Fruit fly (Drosophila melanogaster) whole organism, embryonic: Measurements from ENCODE around the gene Rabex-5.
A peak's percentile ranks its signal among the peaks of the same experiment; 100 is the strongest.

ENCODE experiments used
- Atf-2 ChIP-seq: fragments of 200-800 bp; sonication (Bioruptor generic); optimal IDR thresholded peaks from 2 replicates; lab custom pipeline; 2016; ENCODE audit warnings: missing biosample characterization, missing genetic modification characterization
- Bteb2 ChIP-seq: fragments of 200-800 bp; sonication (Bioruptor generic); optimal IDR thresholded peaks from 2 replicates; lab custom pipeline; 2016; ENCODE audit warnings: missing biosample characterization, missing genetic modification characterization
- CG10543 ChIP-seq: fragments of 200-800 bp; sonication (Bioruptor generic); optimal IDR thresholded peaks from 3 replicates; lab custom pipeline; 2017; ENCODE audit warnings: missing biosample characterization, mild to moderate bottlenecking, missing genetic modification characterization, moderate library complexity
- CG12155 ChIP-seq: fragments of 200-800 bp; sonication (Bioruptor generic); optimal IDR thresholded peaks from 3 replicates; lab custom pipeline; 2016; ENCODE audit warnings: missing biosample characterization, missing genetic modification characterization
- CG13775 ChIP-seq: fragments of 200-800 bp; sonication (Bioruptor generic); optimal IDR thresholded peaks from 3 replicates; lab custom pipeline; 2017; ENCODE audit warnings: missing biosample characterization, mild to moderate bottlenecking, missing genetic modification characterization
- CG14014 ChIP-seq: fragments of 200-800 bp; sonication (Bioruptor generic); IDR thresholded peaks from 2 replicates; pipeline ENCODE4 v1.3.6; 2022; ENCODE audit warnings: missing biosample characterization, missing genetic modification characterization
- CG14050 ChIP-seq: fragments of 200-800 bp; sonication (Bioruptor generic); IDR thresholded peaks from 3 replicates; pipeline ENCODE4 v1.3.6; 2022; ENCODE audit warnings: missing biosample characterization, missing genetic modification characterization
- CG2678 ChIP-seq: fragments of 200-800 bp; sonication (Bioruptor generic); optimal IDR thresholded peaks from 3 replicates; lab custom pipeline; 2019; ENCODE audit warnings: missing biosample characterization, mild to moderate bottlenecking, missing genetic modification characterization, moderate library complexity
- CG3065 ChIP-seq: fragments of 200-800 bp; sonication (Bioruptor generic); optimal IDR thresholded peaks from 2 replicates; lab custom pipeline; 2016; ENCODE audit warnings: missing biosample characterization, missing genetic modification characterization
- CG31224 ChIP-seq: fragments of 200-800 bp; sonication (Bioruptor generic); IDR thresholded peaks from 2 replicates; pipeline ENCODE4 v1.3.6; 2022; ENCODE audit warnings: missing biosample characterization, missing genetic modification characterization
- CG3281 ChIP-seq: fragments of 200-800 bp; sonication (Bioruptor generic); optimal IDR thresholded peaks from 3 replicates; lab custom pipeline; 2017; ENCODE audit warnings: missing biosample characterization, mild to moderate bottlenecking, missing genetic modification characterization
- CG34376 ChIP-seq: fragments of 200-800 bp; sonication (Bioruptor generic); optimal IDR thresholded peaks from 2 replicates; lab custom pipeline; 2018; ENCODE audit warnings: missing biosample characterization, mild to moderate bottlenecking, missing genetic modification characterization
- CG3726 ChIP-seq: fragments of 200-800 bp; sonication (Bioruptor generic); IDR thresholded peaks from 3 replicates; pipeline ENCODE4, ENCODE4 v1.3.6; 2022; ENCODE audit warnings: missing biosample characterization, missing genetic modification characterization
- CG7839 ChIP-seq: fragments of 200-800 bp; sonication (Bioruptor generic); optimal IDR thresholded peaks from 3 replicates; lab custom pipeline; 2018; ENCODE audit warnings: missing biosample characterization, mild to moderate bottlenecking, missing genetic modification characterization, moderate library complexity
- CG8281 ChIP-seq: fragments of 200-800 bp; sonication (Bioruptor generic); optimal IDR thresholded peaks from 2 replicates; lab custom pipeline; 2018; ENCODE audit warnings: missing biosample characterization, mild to moderate bottlenecking, missing genetic modification characterization, moderate library complexity
- D19B ChIP-seq: fragments of 200-800 bp; sonication (Bioruptor generic); optimal IDR thresholded peaks from 2 replicates; lab custom pipeline; 2017; ENCODE audit warnings: missing biosample characterization, mild to moderate bottlenecking, missing genetic modification characterization
- Dll ChIP-seq: fragments of 200-800 bp; sonication (Bioruptor generic); IDR thresholded peaks from 4 replicates; pipeline ENCODE4 v1.3.6; 2022; ENCODE audit warnings: missing biosample characterization, missing genetic modification characterization; ENCODE audit not compliant: partially characterized antibody
- H2.0 ChIP-seq: fragments of 200-800 bp; sonication (Bioruptor generic); IDR thresholded peaks from 2 replicates; pipeline ENCODE4 v1.3.6; 2022; ENCODE audit warnings: missing biosample characterization, missing genetic modification characterization
- HHEX ChIP-seq: fragments of 200-800 bp; sonication (Bioruptor generic); optimal IDR thresholded peaks from 3 replicates; lab custom pipeline; 2017; ENCODE audit warnings: missing biosample characterization, mild to moderate bottlenecking, missing genetic modification characterization, missing genetic modification reagents
- HLH4C ChIP-seq: fragments of 200-800 bp; sonication (Bioruptor generic); IDR thresholded peaks from 3 replicates; pipeline ENCODE4 v1.3.6; 2022; ENCODE audit warnings: missing biosample characterization, missing genetic modification characterization; ENCODE audit not compliant: partially characterized antibody
- MESR4 ChIP-seq: fragments of 200-800 bp; sonication (Bioruptor generic); optimal IDR thresholded peaks from 2 replicates; lab custom pipeline; 2018; ENCODE audit warnings: missing biosample characterization, mild to moderate bottlenecking, missing genetic modification characterization, moderate library complexity
- Max ChIP-seq: fragments of 200-800 bp; sonication (Bioruptor generic); optimal IDR thresholded peaks from 2 replicates; lab custom pipeline; 2016; ENCODE audit warnings: missing biosample characterization, mild to moderate bottlenecking, missing genetic modification characterization
- Nf-YB ChIP-seq: fragments of 200-800 bp; sonication (Bioruptor generic); optimal IDR thresholded peaks from 3 replicates; lab custom pipeline; 2019; ENCODE audit warnings: missing biosample characterization, mild to moderate bottlenecking, missing genetic modification characterization, moderate library complexity
- NfI ChIP-seq: fragments of 200-800 bp; sonication (Bioruptor generic); optimal IDR thresholded peaks from 3 replicates; lab custom pipeline; 2018; ENCODE audit warnings: missing biosample characterization, mild to moderate bottlenecking, missing genetic modification characterization, moderate library complexity
- Sox102F ChIP-seq: fragments of 200-800 bp; sonication (Bioruptor generic); optimal IDR thresholded peaks from 2 replicates; lab custom pipeline; 2018; ENCODE audit warnings: missing biosample characterization, mild to moderate bottlenecking, missing genetic modification characterization, moderate library complexity
- abd-A ChIP-seq: fragments of 200-800 bp; sonication (Bioruptor generic); optimal IDR thresholded peaks from 3 replicates; lab custom pipeline; 2019; ENCODE audit warnings: missing biosample characterization, mild to moderate bottlenecking, missing genetic modification characterization, moderate library complexity
- crol ChIP-seq: fragments of 200-800 bp; sonication (Bioruptor generic); IDR thresholded peaks from 2 replicates; pipeline ENCODE4 v1.3.6; 2022; ENCODE audit warnings: missing biosample characterization, missing genetic modification characterization
- crp ChIP-seq, 2 experiments: fragments of 200-800 bp; sonication (Bioruptor generic); optimal IDR thresholded peaks; 2 replicates in 1 of 2; 3 replicates in 1 of 2; lab custom pipeline; 2017; ENCODE audit warnings: missing biosample characterization in 2 of 2, missing genetic modification characterization in 2 of 2, mild to moderate bottlenecking in 1 of 2, moderate library complexity in 1 of 2
- da ChIP-seq: fragments of 200-800 bp; sonication (Bioruptor generic); optimal IDR thresholded peaks from 2 replicates; lab custom pipeline; 2016; ENCODE audit warnings: missing biosample characterization, missing genetic modification characterization
- dan ChIP-seq: fragments of 200-800 bp; sonication (Bioruptor generic); IDR thresholded peaks from 2 replicates; pipeline ENCODE4 v1.3.6; 2022; ENCODE audit warnings: missing biosample characterization, missing genetic modification characterization
- dpn ChIP-seq, 2 experiments: fragments of 200-800 bp; sonication (Bioruptor generic); optimal IDR thresholded peaks; 3 replicates each; lab custom pipeline; 2016; ENCODE audit warnings: missing biosample characterization in 2 of 2, missing genetic modification characterization in 2 of 2
- fd64A ChIP-seq: fragments of 200-800 bp; sonication (Bioruptor generic); optimal IDR thresholded peaks from 3 replicates; lab custom pipeline; 2018; ENCODE audit warnings: missing biosample characterization, mild to moderate bottlenecking, missing genetic modification characterization
- gcm ChIP-seq: fragments of 200-800 bp; sonication (Bioruptor generic); optimal IDR thresholded peaks from 2 replicates; lab custom pipeline; 2019; ENCODE audit warnings: missing biosample characterization, mild to moderate bottlenecking, missing genetic modification characterization, moderate library complexity
- grau ChIP-seq: fragments of 200-800 bp; optimal IDR thresholded peaks from 3 replicates; lab custom pipeline; 2019; ENCODE audit warnings: missing biosample characterization, mild to moderate bottlenecking, missing genetic modification characterization, moderate library complexity
- luna ChIP-seq: fragments of 200-800 bp; sonication (Bioruptor generic); optimal IDR thresholded peaks from 2 replicates; lab custom pipeline; 2016; ENCODE audit warnings: missing biosample characterization, missing genetic modification characterization
- nau ChIP-seq: fragments of 200-800 bp; sonication (Bioruptor generic); optimal IDR thresholded peaks from 3 replicates; lab custom pipeline; 2017; ENCODE audit warnings: missing biosample characterization, mild to moderate bottlenecking, missing genetic modification characterization, missing genetic modification reagents
- pan ChIP-seq, 4 experiments: fragments of >200 bp in 3 of 4; fragments of 200-800 bp in 1 of 4; sonication (Bioruptor generic) in 1 of 4; optimal IDR thresholded peaks in 3 of 4; IDR thresholded peaks in 1 of 4; 2 replicates each; pipeline versions ENCODE4 v1.3.6 to Lab custom; 2017 to 2022; ENCODE audit warnings: missing biosample characterization in 2 of 4, missing genetic modification characterization in 2 of 4, mixed read lengths in 1 of 4
- row ChIP-seq: fragments of 200-800 bp; sonication (Bioruptor generic); IDR thresholded peaks from 3 replicates; pipeline ENCODE4 v1.3.6; 2022; ENCODE audit warnings: missing biosample characterization, missing genetic modification characterization
- sd ChIP-seq: fragments of 200-800 bp; sonication (Bioruptor generic); optimal IDR thresholded peaks from 3 replicates; lab custom pipeline; 2018; ENCODE audit warnings: missing biosample characterization, mild to moderate bottlenecking, missing genetic modification characterization, moderate library complexity
- shn ChIP-seq: fragments of 200-800 bp; sonication (Bioruptor generic); optimal IDR thresholded peaks from 3 replicates; lab custom pipeline; 2016; ENCODE audit warnings: missing biosample characterization, missing genetic modification characterization
- tap ChIP-seq: fragments of 200-800 bp; optimal IDR thresholded peaks from 3 replicates; lab custom pipeline; 2019; ENCODE audit warnings: missing biosample characterization, mild to moderate bottlenecking, missing genetic modification characterization, moderate library complexity
- tll ChIP-seq, 2 experiments: fragments of 200-800 bp in 1 of 2; fragments of >200 bp in 1 of 2; sonication (Bioruptor generic) in 1 of 2; optimal IDR thresholded peaks; 2 replicates each; lab custom pipeline; 2017 to 2019; ENCODE audit warnings: missing biosample characterization in 2 of 2, missing genetic modification characterization in 2 of 2, mild to moderate bottlenecking in 1 of 2, moderate library complexity in 1 of 2
- toy ChIP-seq: fragments of 200-800 bp; sonication (Bioruptor generic); IDR thresholded peaks from 2 replicates; pipeline ENCODE4 v1.3.6; 2022; ENCODE audit warnings: missing biosample characterization, missing genetic modification characterization
- ttk ChIP-seq: fragments of 200-800 bp; sonication (Bioruptor generic); IDR thresholded peaks from 2 replicates; pipeline ENCODE4 v2.1.2; 2022; ENCODE audit warnings: missing biosample characterization, missing genetic modification characterization
- tx ChIP-seq: fragments of 200-800 bp; sonication (Bioruptor generic); optimal IDR thresholded peaks from 2 replicates; lab custom pipeline; 2016; ENCODE audit warnings: missing biosample characterization, missing genetic modification characterization
- wek ChIP-seq: fragments of 200-800 bp; sonication (Bioruptor generic); optimal IDR thresholded peaks from 3 replicates; lab custom pipeline; 2018; ENCODE audit warnings: missing biosample characterization, mild to moderate bottlenecking, missing genetic modification characterization, moderate library complexity
- yki ChIP-seq: fragments of >200 bp; optimal IDR thresholded peaks from 3 replicates; lab custom pipeline; 2018
- z ChIP-seq: fragments of 200-800 bp; sonication (Bioruptor generic); IDR thresholded peaks from 3 replicates; pipeline ENCODE4 v1.3.6; 2022; ENCODE audit warnings: missing biosample characterization, missing genetic modification characterization

Gene Rabex-5

dm6 chr3L:1313039-1313766, 17.5 kb downstream of the Rabex-5 start, which contains the start of the genes sturkopf and Herc4 (continued):
- peak; percentile 16 for TF ChIP-seq HHEX
- peak; percentile 100 for TF ChIP-seq CG13775 (GFP tag; lab: Kevin White, UChicago)
- TF ChIP-seq gcm, result peak; percentile 60
- TF ChIP-seq CG12155, result peak; percentile 73
- no peak for TF ChIP-seq yki
- peak; percentile 46 for TF ChIP-seq H2.0 (GFP tag; lab: Robert Waterston, UW)
- peak; percentile 73 for TF ChIP-seq Bteb2 (GFP tag; lab: Kevin White, UChicago)
- no peak for TF ChIP-seq Dll (GFP tag; lab: Robert Waterston, UW)
- TF ChIP-seq CG3065, result no peak
- TF ChIP-seq wek (GFP tag; lab: Kevin White, UChicago), result peak; percentile 3
- TF ChIP-seq CG31224 (GFP tag; lab: Robert Waterston, UW), result no peak
- no peak for TF ChIP-seq HLH4C (GFP tag; lab: Robert Waterston, UW)
- TF ChIP-seq tap (tag; lab: Kevin White, UChicago), result peak; percentile 36
- no peak for TF ChIP-seq pan (optimal IDR thresholded peaks at IDR 0.05; lab: Kevin White, UChicago)
- peak in 1 of 2 experiments; percentile 53 for TF ChIP-seq pan (GFP tag; optimal IDR thresholded peaks at IDR 0.05 in 1 of 2, IDR thresholded peaks at IDR 0.05 in 1 of 2)
- peak; percentile 7 for TF ChIP-seq CG34376 (GFP tag; lab: Kevin White, UChicago)
- TF ChIP-seq grau (tag; lab: Kevin White, UChicago), result peak; percentile 78
- peak; percentile 83 for TF ChIP-seq Atf-2 (GFP tag; lab: Kevin White, UChicago)
- no peak for TF ChIP-seq abd-A
- no peak for TF ChIP-seq Sox102F (GFP tag; lab: Kevin White, UChicago)
- TF ChIP-seq row (GFP tag; lab: Robert Waterston, UW), result peak; percentile 88
- TF ChIP-seq dpn (GFP tag; optimal IDR thresholded peaks at IDR 0.05; lab: Kevin White, UChicago), result peak; percentile 70 to 90
- TF ChIP-seq shn, result peak; percentile 78
- peak; percentile 68 for TF ChIP-seq CG3281
- peak; percentile 18; the same call in 1 of the 2 replicates for TF ChIP-seq toy (GFP tag; lab: Robert Waterston, UW)
- TF ChIP-seq CG2678 (tag; lab: Kevin White, UChicago), result peak; percentile 84
- peak; percentile 45 for TF ChIP-seq Max
- peak; percentile 22 for TF ChIP-seq sd (tag; lab: Kevin White, UChicago)
- peak in 1 of 2 experiments; percentile 21 for TF ChIP-seq tll (GFP tag; optimal IDR thresholded peaks at IDR 0.05; lab: Kevin White, UChicago)
- TF ChIP-seq crp (GFP tag; optimal IDR thresholded peaks at IDR 0.05; lab: Kevin White, UChicago), result peak; percentile 34 to 82
- no peak for TF ChIP-seq z
- TF ChIP-seq CG7839 (tag; lab: Kevin White, UChicago), result peak; percentile 77
- peak; percentile 81 for TF ChIP-seq luna (GFP tag; lab: Kevin White, UChicago)
- no peak for TF ChIP-seq dan
- TF ChIP-seq ttk (GFP tag; lab: Robert Waterston, UW), result peak; percentile 39; the same call in 1 of the 2 replicates
- peak; percentile 69 for TF ChIP-seq tx (GFP tag; lab: Kevin White, UChicago)
- no peak for TF ChIP-seq nau
- peak; percentile 42 for TF ChIP-seq CG14014 (GFP tag; lab: Robert Waterston, UW)
- peak; percentile 47 for TF ChIP-seq da (GFP tag; lab: Kevin White, UChicago)
- TF ChIP-seq Nf-YB (GFP tag; lab: Kevin White, UChicago), result peak; percentile 49
- TF ChIP-seq CG10543 (GFP tag; lab: Kevin White, UChicago), result peak; percentile 93
- TF ChIP-seq MESR4 (GFP tag; lab: Kevin White, UChicago), result peak; percentile 41
- no peak for TF ChIP-seq CG3726 (GFP tag; lab: Robert Waterston, UW)
- TF ChIP-seq NfI, result peak; percentile 72
- TF ChIP-seq crol, result no peak
- TF ChIP-seq CG14050 (GFP tag; lab: Robert Waterston, UW), result no peak
- no peak for TF ChIP-seq fd64A (GFP tag; lab: Kevin White, UChicago)
- no peak for TF ChIP-seq CG8281 (tag; lab: Kevin White, UChicago)
- peak; percentile 82 for TF ChIP-seq D19B (GFP tag; lab: Kevin White, UChicago)
